Worm (Caenorhabditis elegans) whole organism, L4 larva: Measurements from ENCODE around the gene srz-6.
A peak's percentile ranks its signal among the peaks of the same experiment; 100 is the strongest.

ENCODE experiments used
- F10B5.3 ChIP-seq: sonication (generic microtip); optimal IDR thresholded peaks from 2 replicates; lab custom pipeline; 2016; ENCODE audit warnings: mild to moderate bottlenecking, missing genetic modification characterization, missing compliant biosample characterization
- F37D6.2 ChIP-seq: sonication (generic microtip); optimal IDR thresholded peaks from 2 replicates; lab custom pipeline; 2016; ENCODE audit warnings: mild to moderate bottlenecking, missing genetic modification characterization, missing compliant biosample characterization
- T20F7.1 ChIP-seq: fragments of 200-800 bp; sonication (Bioruptor generic); optimal IDR thresholded peaks from 2 replicates; lab custom pipeline; 2018; ENCODE audit warnings: mild to moderate bottlenecking, missing genetic modification characterization, missing compliant biosample characterization
- Y48G9A.11 ChIP-seq: fragments of 200-800 bp; sonication (Bioruptor generic); IDR thresholded peaks from 2 replicates; pipeline ENCODE4 v1.3.6; 2022; ENCODE audit warnings: missing genetic modification reagents, missing genetic modification characterization, missing compliant biosample characterization
- ZK546.5 ChIP-seq, 2 experiments: sonication (generic microtip); optimal IDR thresholded peaks; 2 replicates each; lab custom pipeline; 2017; ENCODE audit warnings: missing biosample characterization in 2 of 2, missing genetic modification characterization in 2 of 2
- aha-1 ChIP-seq: fragments of 150-350 bp; peaks from one replicate; lab custom pipeline; 2014; ENCODE audit warnings: missing biosample characterization, missing genetic modification characterization
- attf-4 ChIP-seq: sonication (generic microtip); optimal IDR thresholded peaks from 3 replicates; lab custom pipeline; 2017; ENCODE audit warnings: missing biosample characterization, missing genetic modification characterization
- ceh-44 ChIP-seq: fragments of 200-800 bp; sonication (Bioruptor generic); IDR thresholded peaks from 2 replicates; pipeline ENCODE4 v1.3.6; 2022; ENCODE audit warnings: missing genetic modification reagents, missing genetic modification characterization, missing compliant biosample characterization
- ctbp-1 ChIP-seq: fragments of 200-800 bp; sonication (Bioruptor generic); IDR thresholded peaks from 2 replicates; pipeline ENCODE4 v1.3.6; 2022; ENCODE audit warnings: missing genetic modification reagents, missing genetic modification characterization, missing compliant biosample characterization
- dmd-6 ChIP-seq: fragments of 200-800 bp; sonication (Bioruptor generic); IDR thresholded peaks from 2 replicates; pipeline ENCODE4 v1.3.6; 2022; ENCODE audit warnings: missing genetic modification reagents, missing genetic modification characterization, missing compliant biosample characterization
- dmd-8 ChIP-seq: fragments of 200-800 bp; sonication (Bioruptor generic); IDR thresholded peaks from 2 replicates; pipeline ENCODE4 v1.3.6; 2022; ENCODE audit warnings: missing genetic modification characterization, missing compliant biosample characterization
- dpl-1 ChIP-seq: fragments of 150-350 bp; optimal IDR thresholded peaks from 2 replicates; lab custom pipeline; 2014; ENCODE audit warnings: missing biosample characterization, missing genetic modification reagents, missing genetic modification characterization
- dve-1 ChIP-seq: sonication (generic microtip); optimal IDR thresholded peaks from 2 replicates; lab custom pipeline; 2017; ENCODE audit warnings: antibody characterized with exemption, mild to moderate bottlenecking, missing genetic modification characterization, missing compliant biosample characterization; ENCODE audit not compliant: insufficient read depth
- egl-27 ChIP-seq: sonication (generic microtip); optimal IDR thresholded peaks from 3 replicates; lab custom pipeline; 2017; ENCODE audit warnings: missing biosample characterization, missing genetic modification reagents, missing genetic modification characterization
- fkh-10 ChIP-seq: fragments of 150-350 bp; optimal IDR thresholded peaks from 2 replicates; lab custom pipeline; 2014; ENCODE audit warnings: missing biosample characterization, missing genetic modification reagents, missing genetic modification characterization
- hif-1 ChIP-seq, 2 experiments: sonication (generic microtip); optimal IDR thresholded peaks; 2 replicates each; lab custom pipeline; 2016 to 2017; ENCODE audit warnings: missing compliant biosample characterization in 2 of 2, missing genetic modification characterization in 2 of 2, missing genetic modification reagents in 2 of 2, missing genotype in 2 of 2, mild to moderate bottlenecking in 1 of 2
- hmg-1.1 ChIP-seq: fragments of 200-800 bp; sonication (Bioruptor generic); IDR thresholded peaks from 2 replicates; pipeline ENCODE4 v1.3.6; 2022; ENCODE audit warnings: missing genetic modification reagents, missing genetic modification characterization, missing compliant biosample characterization
- lin-29 ChIP-seq: fragments of 200-800 bp; sonication (Bioruptor generic); IDR thresholded peaks from 2 replicates; pipeline ENCODE4 v1.3.6; 2022; ENCODE audit warnings: missing genetic modification reagents, missing genetic modification characterization, missing compliant biosample characterization
- lin-38 ChIP-seq: fragments of 200-800 bp; sonication (Bioruptor generic); IDR thresholded peaks from 2 replicates; pipeline ENCODE4 v1.3.6; 2022; ENCODE audit warnings: missing genetic modification reagents, missing genetic modification characterization, missing compliant biosample characterization
- lin-39 ChIP-seq: fragments of 150-350 bp; optimal IDR thresholded peaks from 2 replicates; lab custom pipeline; 2014; ENCODE audit warnings: missing biosample characterization, missing genetic modification reagents, missing genetic modification characterization
- lsy-2 ChIP-seq, 2 experiments: fragments of 150-350 bp in 1 of 2; sonication (generic microtip) in 1 of 2; optimal IDR thresholded peaks; 2 replicates each; lab custom pipeline; 2014 to 2017; ENCODE audit warnings: missing biosample characterization in 2 of 2, missing genetic modification characterization in 2 of 2
- mes-2 ChIP-seq: sonication (generic microtip); optimal IDR thresholded peaks from 2 replicates; lab custom pipeline; 2016; ENCODE audit warnings: missing genotype, mild to moderate bottlenecking, missing genetic modification characterization, missing compliant biosample characterization; ENCODE audit not compliant: poor library complexity, severe bottlenecking
- mxl-2 ChIP-seq: fragments of 200-800 bp; sonication (Bioruptor generic); conservative IDR thresholded peaks from 2 replicates; pipeline ENCODE4 v1.3.6; 2022; ENCODE audit warnings: missing genetic modification reagents, missing genetic modification characterization, missing compliant biosample characterization
- mxl-3 ChIP-seq: fragments of 200-800 bp; sonication (Bioruptor generic); optimal IDR thresholded peaks from 2 replicates; lab custom pipeline; 2018; ENCODE audit warnings: mild to moderate bottlenecking, missing genetic modification characterization, missing compliant biosample characterization
- nhr-10 ChIP-seq: fragments of 150-350 bp; optimal IDR thresholded peaks from 2 replicates; lab custom pipeline; 2014; ENCODE audit warnings: missing biosample characterization, missing genetic modification characterization
- nhr-11 ChIP-seq: fragments of 150-350 bp; optimal IDR thresholded peaks from 2 replicates; lab custom pipeline; 2014; ENCODE audit warnings: missing biosample characterization, missing genetic modification characterization
- nhr-111 ChIP-seq: fragments of 200-800 bp; sonication (Bioruptor generic); optimal IDR thresholded peaks from 2 replicates; lab custom pipeline; 2018; ENCODE audit warnings: mild to moderate bottlenecking, missing genetic modification characterization, missing compliant biosample characterization
- nhr-28 ChIP-seq: fragments of 150-350 bp; optimal IDR thresholded peaks from 2 replicates; lab custom pipeline; 2014; ENCODE audit warnings: missing biosample characterization, missing genetic modification characterization
- skn-1 ChIP-seq: fragments of 150-350 bp; optimal IDR thresholded peaks from 2 replicates; lab custom pipeline; 2014; ENCODE audit warnings: missing biosample characterization, missing genetic modification characterization
- spr-1 ChIP-seq: sonication (generic microtip); optimal IDR thresholded peaks from 2 replicates; lab custom pipeline; 2016; ENCODE audit warnings: mild to moderate bottlenecking, missing genetic modification characterization, missing compliant biosample characterization
- tra-1 ChIP-seq: fragments of 200-800 bp; sonication (Bioruptor generic); IDR thresholded peaks from 2 replicates; pipeline ENCODE4 v1.3.6; 2022; ENCODE audit warnings: missing genetic modification reagents, missing genetic modification characterization, missing compliant biosample characterization
- unc-130 ChIP-seq: sonication (generic microtip); optimal IDR thresholded peaks from 2 replicates; lab custom pipeline; 2016; ENCODE audit warnings: missing genetic modification reagents, missing genetic modification characterization, missing compliant biosample characterization
- unc-62 ChIP-seq, 3 experiments: fragments of 150-350 bp in 1 of 3; sonication (generic microtip); optimal IDR thresholded peaks in 2 of 3; peaks in 1 of 3; 1 replicate in 1 of 3; 2 replicates in 2 of 3; lab custom pipeline; 2014 to 2017; ENCODE audit warnings: missing biosample characterization in 3 of 3, missing genetic modification characterization in 3 of 3, missing genetic modification reagents in 3 of 3, missing genotype in 1 of 3
- zfp-2 ChIP-seq: sonication (generic microtip); optimal IDR thresholded peaks from 2 replicates; lab custom pipeline; 2016; ENCODE audit warnings: mild to moderate bottlenecking, missing genetic modification characterization, missing compliant biosample characterization

Gene srz-6

ce11 chrII:12459422-12459821 is 32.6 kb upstream of the srz-6 start, which contains the start of gene tag-281 (continued):
- TF ChIP-seq hmg-1.1 (GFP tag; lab: Robert Waterston, UW) (peak; percentile 55; the same call in 1 of the 2 replicates), dmd-8 (GFP tag; lab: Robert Waterston, UW) (no peak), ZK546.5 (tag; optimal IDR thresholded peaks at IDR 0.05; lab: Kevin White, UChicago) (no peak), T20F7.1 (GFP tag; lab: Kevin White, UChicago) (no peak), spr-1 (tag; lab: Kevin White, UChicago) (no peak), unc-130 (GFP tag; lab: Kevin White, UChicago) (no peak), dpl-1 (GFP tag; lab: Kevin White, UChicago) (peak; percentile 96), lin-38 (GFP tag; lab: Robert Waterston, UW) (peak; percentile 99), aha-1 (tag; lab: Kevin White, UChicago) (no peak), egl-27 (no peak), nhr-111 (GFP tag; lab: Kevin White, UChicago) (no peak), lin-29 (GFP tag; lab: Robert Waterston, UW) (no peak), lsy-2 (tag; optimal IDR thresholded peaks at IDR 0.05; lab: Kevin White, UChicago) (peak in 1 of 2 experiments; percentile 90), F37D6.2 (no peak)
- TF ChIP-seq, all 104 proteins: peak for 20

ce11 chrII:12460602-12461453 is 31.2 kb upstream of the srz-6 start, which contains the start of gene tag-280:
Gene tag-280, plus strand, starts transcription at chrII:12460652.
- TF ChIP-seq nhr-11 (tag; lab: Kevin White, UChicago): no peak
- TF ChIP-seq dmd-6 (GFP tag; lab: Robert Waterston, UW): no peak
- TF ChIP-seq unc-62 (GFP tag; optimal IDR thresholded peaks at IDR 0.05 in 1 of 2; lab: Kevin White, UChicago): peak in 1 of 2 experiments; percentile 74
- TF ChIP-seq unc-62 (tag; optimal IDR thresholded peaks at IDR 0.05; lab: Kevin White, UChicago): no peak
- TF ChIP-seq Y48G9A.11 (GFP tag; lab: Robert Waterston, UW): 0 out of 2 replicates have a peak, but pooled peaks have one; percentile 11
- TF ChIP-seq lin-38 (GFP tag; lab: Robert Waterston, UW): peak; percentile 31; the same call in 1 of the 2 replicates
- TF ChIP-seq mxl-3 (GFP tag; lab: Kevin White, UChicago): no peak

- no peak for TF ChIP-seq ceh-44 (GFP tag; lab: Robert Waterston, UW)
- no peak for TF ChIP-seq nhr-10 (tag; lab: Kevin White, UChicago)
Observed at ce11 chrII:12462244-12462643, 29.8 kb upstream of the srz-6 start, which contains the start of gene F15A4.2. Gene F15A4.2, plus strand, starts transcription at chrII:12462544.

ce11 chrII:12465557-12465956 is 26.5 kb upstream of the srz-6 start, which contains the start of gene sre-37:
Gene sre-37, plus strand, starts transcription at chrII:12465857.
- no peak for TF ChIP-seq unc-130 (GFP tag; lab: Kevin White, UChicago)
- TF ChIP-seq hif-1 (tag; optimal IDR thresholded peaks at IDR 0.05; lab: Kevin White, UChicago): no peak
- TF ChIP-seq mxl-3 (GFP tag; lab: Kevin White, UChicago): no peak
- TF ChIP-seq mes-2: no peak
- TF ChIP-seq nhr-28 (tag; lab: Kevin White, UChicago): no peak
- TF ChIP-seq dve-1 (tag; lab: Kevin White, UChicago): no peak
- TF ChIP-seq tra-1 (GFP tag; lab: Robert Waterston, UW): no peak
- no peak for TF ChIP-seq F10B5.3 (tag; lab: Kevin White, UChicago)
- TF ChIP-seq skn-1: no peak
- TF ChIP-seq ZK546.5 (tag; optimal IDR thresholded peaks at IDR 0.05; lab: Kevin White, UChicago): no peak
- TF ChIP-seq mxl-2: no peak
- TF ChIP-seq unc-62 (GFP tag; optimal IDR thresholded peaks at IDR 0.05 in 1 of 2; lab: Kevin White, UChicago): no peak
- no peak for TF ChIP-seq unc-62 (tag; optimal IDR thresholded peaks at IDR 0.05; lab: Kevin White, UChicago)
- no peak for TF ChIP-seq attf-4
- no peak for TF ChIP-seq Y48G9A.11 (GFP tag; lab: Robert Waterston, UW)
- no peak for TF ChIP-seq zfp-2
- TF ChIP-seq ctbp-1 (GFP tag; lab: Robert Waterston, UW): no peak
- no peak for TF ChIP-seq lin-39 (tag; lab: Kevin White, UChicago)
- TF ChIP-seq hmg-1.1 (GFP tag; lab: Robert Waterston, UW): no peak
- no peak for TF ChIP-seq fkh-10 (GFP tag; lab: Kevin White, UChicago)
- TF ChIP-seq, all 104 proteins: peak for 0
